Worm (Caenorhabditis elegans) whole organism, dauer: ENCODE data around the gene H23N18.6.
"Not testable (repeated sequence)": the region's sequence is repeated elsewhere in the genome, so short reads cannot be mapped to it uniquely, and the experiment has no call there.

Source experiments
- unc-62 ChIP-seq: sonication (generic microtip); optimal IDR thresholded peaks from 2 replicates; lab custom pipeline; 2017; ENCODE audit warnings: missing biosample characterization, missing genetic modification reagents, missing genetic modification characterization

Gene H23N18.6

DNA sequence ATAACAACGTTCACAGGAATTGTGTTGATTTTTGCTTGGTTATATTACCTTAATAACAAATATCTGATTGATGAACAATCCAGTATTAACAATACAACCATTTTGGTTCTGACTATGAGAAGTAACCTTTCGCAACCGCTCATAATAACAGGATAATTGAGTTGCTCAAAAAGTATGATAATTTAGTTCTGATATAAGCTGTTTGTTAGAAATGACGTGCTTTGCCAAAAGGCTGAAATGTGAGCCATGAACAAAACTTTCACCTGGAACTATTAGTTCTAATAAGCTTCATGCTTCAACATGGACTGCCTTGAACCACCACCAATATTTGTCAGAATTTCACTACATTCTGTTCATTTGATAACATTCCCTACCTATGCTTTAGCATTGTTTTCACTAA is 9.7 kb upstream of the H23N18.6 start, which contains the start of gene srh-20:
TSS of gene srh-20 (plus strand) at position 301 of the 400 bp plus-strand sequence.
- TF ChIP-seq unc-62 = no peak

DNA sequence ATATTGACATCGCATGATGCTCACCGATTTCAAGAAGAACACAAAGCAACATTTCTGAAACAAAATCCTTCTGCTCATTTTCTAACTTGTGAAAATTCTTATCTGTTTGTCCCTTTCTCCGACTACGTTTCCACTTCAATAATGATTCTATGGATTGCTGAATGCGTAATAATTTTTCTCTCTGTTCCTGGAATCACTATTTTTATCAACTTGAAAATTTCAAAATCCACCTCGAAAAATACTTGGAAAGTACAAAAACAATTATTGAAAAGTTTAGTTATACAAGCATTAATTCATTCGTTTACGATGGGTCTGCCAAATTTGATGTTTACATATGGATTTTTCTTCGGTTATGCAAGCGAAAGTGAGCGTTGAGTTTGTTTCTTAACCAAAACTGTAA is 7.1 kb upstream of the H23N18.6 start, which contains the start of gene srh-22:
TSS of gene srh-22 (plus strand) at position 301 of the 400 bp plus-strand sequence.
- TF ChIP-seq unc-62 = no peak

DNA sequence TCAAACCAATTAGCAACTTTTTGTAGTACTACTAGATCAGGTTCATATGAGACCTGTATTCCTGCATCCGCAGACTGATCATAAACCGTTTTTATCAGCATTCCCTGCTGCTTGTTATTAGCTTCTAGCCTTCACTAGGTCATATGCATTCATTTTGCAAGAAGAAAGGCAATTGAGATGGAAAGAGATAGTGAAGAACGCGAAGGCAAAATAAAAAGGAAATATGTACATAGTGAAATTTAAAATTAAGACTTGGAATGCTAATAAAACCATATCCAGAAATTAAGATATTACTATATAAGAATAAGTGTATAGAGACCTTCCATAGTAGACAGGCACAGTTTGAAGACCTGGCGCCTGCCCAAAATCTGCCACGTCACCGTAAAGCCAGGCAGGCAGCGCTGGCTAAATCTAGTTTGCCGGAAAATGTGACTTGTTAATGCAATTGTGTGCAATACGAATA is 5.8 kb upstream of the H23N18.6 start, which contains the start of the genes C02E7.8 and srh-23:
TSS of gene C02E7.8 (minus strand) at position 101 of the 463 bp plus-strand sequence.
TSS of gene srh-23 (plus strand) at position 413 of the 463 bp plus-strand sequence.
- no peak for TF ChIP-seq unc-62

DNA sequence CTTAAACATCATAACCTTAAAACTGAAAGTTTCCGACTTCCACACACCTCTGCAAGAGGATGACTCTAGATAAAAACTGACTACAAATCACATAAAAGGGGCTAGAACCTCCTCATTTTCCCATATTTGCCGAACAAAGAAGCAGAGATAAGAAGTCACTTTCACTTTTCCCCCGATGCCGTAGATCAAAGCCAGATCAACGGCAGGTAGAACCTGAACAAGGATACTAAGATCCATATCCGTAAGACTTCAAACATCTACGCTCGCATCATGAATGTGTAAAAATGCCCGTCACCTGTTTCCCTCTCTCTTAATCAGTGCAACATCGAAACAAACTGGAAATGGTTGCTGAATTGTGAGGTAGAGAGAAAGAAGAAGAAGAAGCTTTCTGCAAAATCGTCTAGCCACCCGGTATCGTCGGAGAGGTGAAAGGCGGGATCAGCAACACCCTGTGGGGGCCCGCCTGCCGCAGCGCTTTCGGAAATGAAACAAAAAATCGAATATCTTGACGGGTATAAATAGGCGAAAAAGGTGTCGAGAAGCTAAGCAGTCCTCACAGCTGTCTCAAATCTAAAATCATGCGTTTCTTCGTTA is 3.9 kb upstream of the H23N18.6 start, which contains the start of gene C02E7.6:
TSS of gene C02E7.6 (plus strand) at position 544 of the 594 bp plus-strand sequence.
- no peak for TF ChIP-seq unc-62

DNA sequence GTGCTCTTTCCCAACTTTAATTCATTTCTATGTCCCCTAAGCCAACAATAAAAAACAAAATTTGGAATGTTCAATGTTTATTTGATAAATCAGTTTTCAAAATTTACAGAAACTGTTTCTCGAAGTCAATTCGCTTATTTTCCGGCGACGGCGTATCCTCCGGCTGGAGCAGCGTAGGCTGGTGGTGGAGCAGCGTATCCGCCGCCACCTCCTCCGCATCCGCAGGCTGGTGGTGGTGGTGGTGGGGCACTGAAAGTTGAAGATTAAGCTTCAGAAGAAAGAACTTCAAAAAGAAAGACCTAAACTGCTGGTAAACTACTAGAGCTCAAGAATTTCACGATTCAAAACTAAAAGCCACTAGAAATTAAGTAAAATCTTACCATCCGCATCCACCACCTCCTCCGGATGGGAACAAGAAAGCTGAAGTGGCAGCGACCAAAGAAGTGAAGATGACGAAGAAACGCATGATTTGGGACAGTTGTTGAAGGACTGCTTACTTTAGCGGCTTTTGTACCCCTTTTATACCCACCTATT is 3.3 kb upstream of the H23N18.6 start, which contains the start of gene C02E7.7:
TSS of gene C02E7.7 (minus strand) at position 484 of the 534 bp plus-strand sequence.
- no peak for TF ChIP-seq unc-62

DNA sequence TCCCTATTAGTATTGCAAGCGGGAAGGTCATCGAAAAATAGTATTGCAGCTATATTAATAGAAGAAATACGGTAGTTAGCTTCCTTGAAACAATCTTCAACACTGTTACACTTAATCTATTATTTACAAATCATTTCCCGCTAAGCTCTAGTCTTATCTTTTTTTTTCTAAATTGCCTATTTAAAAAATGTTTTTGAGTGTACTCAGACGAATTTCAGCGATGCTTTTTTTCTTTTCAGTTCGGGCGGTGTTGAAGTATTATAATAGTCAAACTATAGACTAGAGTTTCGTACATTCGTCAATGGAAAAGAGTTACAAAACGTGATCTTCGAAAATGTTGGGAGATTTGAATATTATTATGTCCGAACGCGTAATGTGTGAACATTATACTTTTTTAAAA is 1.0 kb downstream of the H23N18.6 start:
- TF ChIP-seq unc-62 = no peak

DNA sequence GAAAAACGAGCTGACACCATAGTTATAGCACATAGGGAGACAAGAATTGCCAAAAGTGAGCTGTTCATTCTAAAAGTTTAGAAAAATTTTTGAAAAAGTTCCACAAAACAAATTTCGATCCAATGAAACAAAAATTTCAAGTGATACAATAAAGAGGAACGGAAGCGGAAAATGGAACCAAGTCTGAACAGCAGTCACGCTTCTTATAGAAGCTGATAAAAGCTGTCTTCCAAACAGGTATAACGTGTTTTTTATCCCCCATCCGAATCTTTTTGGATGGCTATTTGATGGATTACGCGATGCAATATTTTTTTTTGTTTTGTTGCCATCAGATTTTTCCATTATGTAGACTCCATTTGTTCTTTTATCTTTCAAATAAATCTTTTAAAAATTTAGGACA is 2.6 kb downstream of the H23N18.6 start, which contains the start of gene H23N18.5:
TSS of gene H23N18.5 (minus strand) at position 69 of the 400 bp plus-strand sequence.
- TF ChIP-seq unc-62 = no peak

DNA sequence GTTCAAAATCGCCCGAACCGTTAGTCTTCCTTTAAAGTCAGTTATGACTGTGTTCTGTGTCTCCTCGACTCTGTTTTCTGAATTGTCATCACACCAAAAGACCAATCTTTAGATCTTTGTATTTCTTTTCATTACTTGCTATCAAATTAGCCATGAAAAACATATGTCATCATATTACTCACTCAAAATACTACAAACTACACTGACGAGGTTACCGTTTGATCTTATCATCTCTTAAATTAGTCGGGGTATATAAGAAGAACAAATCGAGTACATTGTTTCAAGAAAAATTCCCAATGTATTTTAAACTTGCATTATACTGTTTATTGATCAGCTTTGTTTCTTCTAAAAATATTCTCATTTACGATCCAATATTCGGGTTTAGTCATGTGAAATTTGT is 6.3 kb downstream of the H23N18.6 start, which contains the start of gene ugt-13:
TSS of gene ugt-13 (plus strand) at position 294 of the 400 bp plus-strand sequence.
- TF ChIP-seq unc-62 = no peak

DNA sequence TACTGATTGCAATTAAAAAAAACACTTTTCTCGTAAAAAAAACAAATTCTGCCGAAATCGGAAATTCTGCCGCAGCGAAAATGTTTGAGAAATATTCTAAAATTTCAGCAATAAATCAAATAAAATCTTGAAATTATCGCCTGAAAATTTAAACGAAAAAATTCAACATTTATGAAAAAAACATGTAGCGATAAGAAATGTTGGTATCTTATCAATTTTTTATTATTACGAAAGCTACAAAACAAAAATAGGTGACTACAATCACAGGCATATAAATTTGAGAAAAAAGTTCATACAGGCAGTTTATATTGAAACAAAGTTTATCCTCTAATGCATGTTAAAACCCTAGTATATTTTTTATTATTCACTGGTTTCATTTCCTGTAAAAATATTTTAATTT is 8.9 kb downstream of the H23N18.6 start, which contains the start of gene ugt-14:
TSS of gene ugt-14 (plus strand) at position 301 of the 400 bp plus-strand sequence.
- no peak for TF ChIP-seq unc-62

DNA sequence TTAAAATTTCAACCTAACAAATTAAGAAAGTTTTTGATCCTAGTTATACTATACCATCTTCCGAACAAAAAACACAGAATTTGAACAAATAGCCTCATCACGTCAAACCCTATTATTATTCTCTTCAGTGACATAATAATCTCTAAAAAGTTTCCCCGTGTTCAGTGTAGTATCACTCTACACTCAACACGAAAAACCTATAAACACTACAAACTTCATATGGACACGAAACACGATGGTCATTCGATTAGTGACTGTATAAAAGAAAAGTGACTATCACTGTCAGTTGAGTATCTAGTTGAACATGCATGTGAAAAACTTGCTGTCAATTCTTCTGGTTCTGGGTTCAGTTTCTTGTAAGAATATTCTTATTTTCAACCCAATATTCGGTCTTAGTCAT is 11.2 kb downstream of the H23N18.6 start, which contains the start of gene ugt-8:
TSS of gene ugt-8 (plus strand) at position 235 of the 400 bp plus-strand sequence.
- no peak for TF ChIP-seq unc-62

DNA sequence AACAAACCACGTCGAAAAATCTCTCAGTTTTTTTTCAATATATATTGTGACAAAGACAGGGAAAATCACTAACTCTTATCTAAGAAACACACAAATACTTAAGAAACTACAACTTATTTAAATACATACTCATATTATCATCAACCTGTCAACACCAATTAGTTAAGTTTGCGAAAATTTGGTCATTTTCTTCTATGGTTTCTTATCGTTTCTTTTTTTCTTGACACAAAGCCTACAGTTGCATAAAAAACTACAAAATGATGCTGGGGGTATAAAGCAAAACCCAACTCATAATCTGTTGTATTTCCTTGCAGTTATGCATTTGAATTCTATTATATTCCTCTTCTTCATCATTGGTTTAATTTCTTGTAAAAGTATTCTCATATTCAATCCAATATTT is 13.8 kb downstream of the H23N18.6 start, which contains the start of gene ugt-67:
TSS of gene ugt-67 (plus strand) at position 301 of the 400 bp plus-strand sequence.
- no peak for TF ChIP-seq unc-62

DNA sequence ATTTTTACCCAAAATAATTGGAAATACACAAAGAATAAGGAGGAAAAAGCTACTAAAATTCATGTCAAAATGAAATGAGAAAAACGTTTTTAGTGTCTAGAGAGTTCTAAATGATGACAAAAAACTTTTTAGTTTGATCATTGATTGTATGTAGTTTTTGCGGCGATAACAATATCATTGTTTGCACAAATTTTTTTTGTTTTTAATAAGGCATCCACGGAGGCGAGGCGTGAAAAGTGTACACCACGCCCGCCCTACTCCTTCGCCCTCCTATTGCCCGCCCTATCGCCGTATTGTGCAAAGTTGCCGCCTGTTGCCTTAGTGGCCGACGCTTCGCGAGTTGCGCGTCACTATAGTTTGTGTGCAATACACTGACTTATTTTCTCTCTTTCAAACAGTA is 14.9 kb downstream of the H23N18.6 start, which contains the start of gene ugt-10:
TSS of gene ugt-10 (minus strand) at position 101 of the 400 bp plus-strand sequence.
- TF ChIP-seq unc-62 = not testable (repeated sequence)

DNA sequence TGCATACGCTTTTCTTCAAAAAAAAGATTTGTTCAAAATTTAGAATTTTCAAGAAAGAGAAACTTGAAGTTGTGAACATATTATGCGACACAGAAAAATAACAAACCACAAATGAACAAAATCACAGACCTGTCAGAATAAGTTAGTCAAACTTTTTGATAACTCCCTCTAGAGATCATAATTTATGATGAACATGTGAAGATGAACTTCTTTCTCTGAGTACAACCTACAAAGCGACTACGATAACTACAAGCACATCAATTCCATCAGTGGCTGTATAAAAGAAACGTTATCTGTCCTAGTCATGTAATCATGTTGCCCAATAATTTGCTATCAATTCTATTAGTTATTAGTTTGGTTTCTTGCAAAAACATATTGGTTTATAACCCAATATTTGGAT is 19.1 kb downstream of the H23N18.6 start, which contains the start of gene ugt-9:
TSS of gene ugt-9 (plus strand) at position 305 of the 400 bp plus-strand sequence.
- TF ChIP-seq unc-62 = no peak

DNA sequence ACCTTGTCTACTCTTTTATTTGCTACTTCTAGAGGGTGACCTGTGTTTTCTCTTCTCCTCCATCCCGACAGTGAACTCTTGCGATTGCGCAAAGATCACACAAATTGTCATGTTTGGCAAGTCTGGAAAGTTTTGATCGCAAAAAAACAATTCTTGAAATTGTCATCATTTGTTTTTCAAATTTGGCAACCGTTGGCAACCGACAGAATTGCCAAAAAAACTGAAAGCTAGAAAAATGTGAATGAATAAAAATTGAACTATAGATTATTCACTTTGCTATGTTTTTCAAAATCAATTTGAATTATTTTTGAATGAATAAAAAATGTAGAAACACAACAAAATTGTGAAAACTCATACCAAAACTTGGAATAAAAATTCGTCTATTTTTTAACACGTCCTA is 19.9 kb downstream of the H23N18.6 start, which contains the start of gene ugt-11:
TSS of gene ugt-11 (minus strand) at position 101 of the 400 bp plus-strand sequence.
- TF ChIP-seq unc-62 = no peak

DNA sequence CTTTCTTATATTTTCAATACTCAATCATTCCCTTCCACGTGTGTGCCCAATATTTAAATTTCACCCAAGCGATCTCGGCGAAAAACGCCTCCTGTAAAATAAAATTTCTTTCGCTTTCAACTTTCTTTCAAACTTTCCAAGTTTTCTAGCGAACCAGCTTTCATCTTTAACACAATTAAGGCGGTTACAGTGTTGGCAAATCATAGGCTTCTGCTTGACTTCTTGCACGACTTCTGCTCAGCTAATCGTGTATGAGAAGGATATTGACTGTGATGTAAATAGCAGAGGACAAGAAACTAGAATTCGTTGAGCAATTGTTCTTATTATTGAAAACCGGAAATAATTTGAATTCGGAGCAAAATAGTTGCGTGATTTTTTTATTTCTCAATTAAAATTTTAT is 23.6 kb downstream of the H23N18.6 start:
- TF ChIP-seq unc-62 = no peak

DNA sequence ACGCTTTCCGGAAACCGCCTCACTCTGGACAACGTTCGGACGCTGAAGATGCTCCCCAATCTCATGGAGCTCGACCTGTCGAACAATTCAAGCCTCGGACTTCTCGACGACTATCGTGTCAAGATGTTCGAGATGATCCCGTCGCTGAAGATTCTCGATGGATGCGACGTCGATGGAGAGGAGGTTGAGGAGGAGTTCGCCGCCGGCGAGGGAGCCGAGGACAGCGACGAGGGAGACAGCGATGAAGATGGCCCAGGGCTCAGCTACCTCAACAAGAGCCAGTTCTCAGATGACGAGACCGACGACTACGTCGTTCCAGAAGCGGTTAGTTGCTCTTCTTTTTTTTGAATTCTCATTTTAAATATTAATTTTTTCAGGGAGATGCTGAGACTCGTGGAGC is 24.1 kb downstream of the H23N18.6 start:
- TF ChIP-seq unc-62 = no peak

DNA sequence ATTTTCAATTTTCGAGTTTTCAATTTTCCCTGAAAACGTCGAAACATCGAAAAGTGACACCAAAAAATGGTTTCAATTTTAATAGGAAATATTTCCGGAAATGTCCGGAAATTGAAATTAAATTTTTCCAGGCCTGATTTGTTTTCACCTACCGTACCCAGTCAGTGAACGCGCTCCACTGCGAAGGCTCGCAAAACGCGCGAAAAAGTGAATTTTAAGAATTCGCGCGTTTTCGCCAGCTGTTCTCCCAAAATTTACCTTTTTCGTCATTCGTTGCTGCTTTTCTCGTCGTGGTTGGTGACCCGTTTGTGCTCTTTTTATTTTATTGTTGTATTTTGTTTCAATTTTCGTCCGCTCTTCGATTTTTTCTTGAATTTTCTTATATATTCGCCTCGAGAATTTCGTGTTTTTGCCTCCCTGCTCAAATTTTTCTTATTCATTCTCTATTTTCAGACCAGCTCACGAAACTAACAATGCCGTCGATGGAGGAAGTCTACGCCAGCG is 24.9 kb downstream of the H23N18.6 start, which contains the start of gene T19H12.2:
TSS of gene T19H12.2 (plus strand) at position 454 of the 504 bp plus-strand sequence.
- no peak for TF ChIP-seq unc-62
